Fruit fly (Drosophila melanogaster): ENCODE measurements around the gene yellow-k.

The yellow-k gene

dm6 chr3L:15508233-15508632 lies 12.2 kb upstream of the yellow-k start, which contains the start of gene CG7841 (continued):
- TF ChIP-seq CG16815 (GFP tag; optimal IDR thresholded peaks at IDR 0.05): peak; percentile 87
- TF ChIP-seq kay (GFP tag; optimal IDR thresholded peaks at IDR 0.05): peak; percentile 93
- TF ChIP-seq nom (GFP tag; optimal IDR thresholded peaks at IDR 0.05): peak; percentile 98
- TF ChIP-seq CG17829 (tag; optimal IDR thresholded peaks at IDR 0.05): peak; percentile 99
- TF ChIP-seq CG3281 (GFP tag; optimal IDR thresholded peaks at IDR 0.05): peak; percentile 99
- TF ChIP-seq CG2120 (GFP tag; optimal IDR thresholded peaks at IDR 0.05): peak; percentile 98
- TF ChIP-seq pum (GFP tag; optimal IDR thresholded peaks at IDR 0.05): peak; percentile 95
- peak; percentile 96 for TF ChIP-seq mam (GFP tag; optimal IDR thresholded peaks at IDR 0.05)
- peak; percentile 96 for TF ChIP-seq CG32767 (GFP tag; IDR thresholded peaks at IDR 0.05)
- TF ChIP-seq CG8924 (tag; optimal IDR thresholded peaks at IDR 0.05): peak; percentile 99
- peak; percentile 98 for TF ChIP-seq lbe (GFP tag; optimal IDR thresholded peaks at IDR 0.05)
- peak; percentile 96 for TF ChIP-seq onecut (GFP tag; IDR thresholded peaks at IDR 0.05)
- TF ChIP-seq tgo (GFP tag; IDR thresholded peaks at IDR 0.05): peak; percentile 95
- TF ChIP-seq HLH3B (GFP tag; IDR thresholded peaks at IDR 0.05): peak; percentile 96; the same call in 1 of the 2 replicates
- TF ChIP-seq hbn (GFP tag; IDR thresholded peaks at IDR 0.05; ENCODE audit: partially characterized antibody): no peak
- no peak; the same call in 1 of the 3 replicates for TF ChIP-seq jigr1 (GFP tag; IDR thresholded peaks at IDR 0.05)
- TF ChIP-seq pros (GFP tag; optimal IDR thresholded peaks at IDR 0.05): peak; percentile 93
- peak; percentile 96 for TF ChIP-seq otp (GFP tag; IDR thresholded peaks at IDR 0.05)
- no peak for TF ChIP-seq sna (GFP tag; IDR thresholded peaks at IDR 0.05; ENCODE audit: partially characterized antibody)
- peak; percentile 78; the same call in 1 of the 2 replicates for TF ChIP-seq ham (GFP tag; IDR thresholded peaks at IDR 0.05)
- TF ChIP-seq CG13424 (tag; optimal IDR thresholded peaks at IDR 0.05): peak; percentile 99
- TF ChIP-seq sr (GFP tag; IDR thresholded peaks at IDR 0.05): peak; percentile 89; the same call in 2 of the 3 replicates
- TF ChIP-seq wdn (GFP tag; IDR thresholded peaks at IDR 0.05): peak; percentile 93
- TF ChIP-seq ab (GFP tag; optimal IDR thresholded peaks at IDR 0.05): peak; percentile 86
- peak; percentile 97 for TF ChIP-seq CG11504 (tag; optimal IDR thresholded peaks at IDR 0.05)
- TF ChIP-seq CG14965 (GFP tag; optimal IDR thresholded peaks at IDR 0.05; ENCODE audit: borderline replicate concordance): peak; percentile 84
- no peak; the same call in none of the 2 replicates for TF ChIP-seq Rx (GFP tag; IDR thresholded peaks at IDR 0.05)
- TF ChIP-seq bigmax (GFP tag; optimal IDR thresholded peaks at IDR 0.05): peak; percentile 80
- peak; percentile 94 for TF ChIP-seq ttk (GFP tag; IDR thresholded peaks at IDR 0.05)
- TF ChIP-seq zfh1 (GFP tag; IDR thresholded peaks at IDR 0.05): peak; percentile 97
- TF ChIP-seq CG32772 (GFP tag; IDR thresholded peaks at IDR 0.05): no peak; the same call in 1 of the 2 replicates
- peak in 1 of 2 experiments; percentile 5 for TF ChIP-seq tll (GFP tag; optimal IDR thresholded peaks at IDR 0.05)
- peak; percentile 53 for TF ChIP-seq pzg (GFP tag; optimal IDR thresholded peaks at IDR 0.05)
- peak; percentile 99 for TF ChIP-seq Hand (GFP tag; optimal IDR thresholded peaks at IDR 0.05)
- peak; percentile 80 for TF ChIP-seq CG3995 (GFP tag; optimal IDR thresholded peaks at IDR 0.05)
- peak; percentile 96 to 97 for TF ChIP-seq dpn (GFP tag; optimal IDR thresholded peaks at IDR 0.05)
- no peak for TF ChIP-seq Dfd (GFP tag; optimal IDR thresholded peaks at IDR 0.05)
- peak; percentile 94 for TF ChIP-seq CG10366 (GFP tag; IDR thresholded peaks at IDR 0.05)
- TF ChIP-seq CG10147 (GFP tag; optimal IDR thresholded peaks at IDR 0.05): peak; percentile 98
- peak; percentile 97 for TF ChIP-seq sim (GFP tag; IDR thresholded peaks at IDR 0.05)
- TF ChIP-seq CkIIα-i1 (GFP tag; IDR thresholded peaks at IDR 0.05): no peak
- TF ChIP-seq Elba2 (GFP tag; optimal IDR thresholded peaks at IDR 0.05): peak; percentile 49
- TF ChIP-seq CG13894 (tag; optimal IDR thresholded peaks at IDR 0.05): peak; percentile 98
- TF ChIP-seq Oli (tag; optimal IDR thresholded peaks at IDR 0.05): peak; percentile 96
- TF ChIP-seq CG30431 (GFP tag; optimal IDR thresholded peaks at IDR 0.05): peak; percentile 92
- no peak; the same call in 1 of the 2 replicates for TF ChIP-seq toy (GFP tag; IDR thresholded peaks at IDR 0.05)
- TF ChIP-seq CG15479 (GFP tag; optimal IDR thresholded peaks at IDR 0.05): peak; percentile 48
- TF ChIP-seq psq (GFP tag; optimal IDR thresholded peaks at IDR 0.05): peak; percentile 72
- TF ChIP-seq CTCF (GFP tag; optimal IDR thresholded peaks at IDR 0.05): peak; percentile 71
- no peak for TF ChIP-seq CG16813 (GFP tag; IDR thresholded peaks at IDR 0.05; ENCODE audit: partially characterized antibody)
- peak; percentile 92 for TF ChIP-seq Hr3 (GFP tag; optimal IDR thresholded peaks at IDR 0.05)

All from whole organism, embryonic.